Fruit fly (Drosophila melanogaster): ENCODE data around the gene CG44006.

- no peak for TF ChIP-seq CG8159 (tag; optimal IDR thresholded peaks at IDR 0.05)
- TF ChIP-seq Snoo (tag; optimal IDR thresholded peaks at IDR 0.05): no peak
- no peak for TF ChIP-seq CG12605 (GFP tag; IDR thresholded peaks at IDR 0.05)
- no peak for TF ChIP-seq D1 (tag; optimal IDR thresholded peaks at IDR 0.05)
- no peak for TF ChIP-seq gl (tag; optimal IDR thresholded peaks at IDR 0.05)
- TF ChIP-seq CG10348 (GFP tag; IDR thresholded peaks at IDR 0.05): no peak
- no peak for TF ChIP-seq CG15710 (tag; optimal IDR thresholded peaks at IDR 0.05)
- no peak for TF ChIP-seq CG34367 (tag; optimal IDR thresholded peaks at IDR 0.05)
- no peak for TF ChIP-seq Ets98B (GFP tag; IDR thresholded peaks at IDR 0.05)
- TF ChIP-seq CG14655 (GFP tag; optimal IDR thresholded peaks at IDR 0.05): no peak
- TF ChIP-seq CG32121 (GFP tag; IDR thresholded peaks at IDR 0.05): no peak
- no peak for TF ChIP-seq Pif1B (GFP tag; optimal IDR thresholded peaks at IDR 0.05)
- no peak for TF ChIP-seq CG4496 (GFP tag; IDR thresholded peaks at IDR 0.05)
Observed at dm6 chr3L:18042433-18042832, 27.5 kb downstream of the CG44006 start, which contains the start of gene CG42393.
